Fruit fly (Drosophila melanogaster) Kc167 (cell line): ENCODE results near the gene mRpS14.

ENCODE experiments used
- h ChIP-seq: fragments of >200 bp; optimal IDR thresholded peaks from 3 replicates; lab custom pipeline; 2018; ENCODE audit warnings: missing external identifiers
- insv ChIP-seq: fragments of >200 bp; optimal IDR thresholded peaks from 3 replicates; lab custom pipeline; 2018; ENCODE audit warnings: missing external identifiers
- psq ChIP-seq: fragments of >200 bp; optimal IDR thresholded peaks from 2 replicates; lab custom pipeline; 2017; ENCODE audit warnings: missing external identifiers
- ttk ChIP-seq: sonication (Bioruptor generic); optimal IDR thresholded peaks from 2 replicates; lab custom pipeline; 2017; ENCODE audit warnings: missing external identifiers

DNA sequence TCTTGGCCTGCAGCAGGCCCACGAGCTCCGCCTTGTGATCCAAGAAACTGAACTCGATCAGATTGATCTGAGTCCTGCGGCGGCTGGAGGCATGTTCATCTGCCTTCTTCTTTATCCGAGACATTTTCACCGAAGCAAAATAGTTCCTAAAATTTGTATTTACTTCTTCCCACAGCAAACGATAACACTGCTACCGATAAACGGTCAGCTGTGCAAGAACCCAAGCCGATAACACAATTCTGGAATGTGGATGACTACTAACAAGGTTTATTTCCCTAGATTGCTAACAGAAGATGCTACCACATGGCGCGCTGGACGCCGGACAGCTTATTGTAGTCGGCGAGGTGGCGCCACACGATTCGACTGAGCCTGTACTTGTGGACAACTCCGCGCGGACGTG, 904 bp downstream of the mRpS14 start, which contains the start of gene CG32533:
- TF ChIP-seq psq, result no peak
- TF ChIP-seq h (lab: Kevin White, UChicago), result no peak
- no peak for TF ChIP-seq insv (lab: Kevin White, UChicago)
- TF ChIP-seq ttk (lab: Kevin White, UChicago), result no peak
